Worm (Caenorhabditis elegans): ENCODE measurements around the gene C56E6.4.

The C56E6.4 gene

DNA sequence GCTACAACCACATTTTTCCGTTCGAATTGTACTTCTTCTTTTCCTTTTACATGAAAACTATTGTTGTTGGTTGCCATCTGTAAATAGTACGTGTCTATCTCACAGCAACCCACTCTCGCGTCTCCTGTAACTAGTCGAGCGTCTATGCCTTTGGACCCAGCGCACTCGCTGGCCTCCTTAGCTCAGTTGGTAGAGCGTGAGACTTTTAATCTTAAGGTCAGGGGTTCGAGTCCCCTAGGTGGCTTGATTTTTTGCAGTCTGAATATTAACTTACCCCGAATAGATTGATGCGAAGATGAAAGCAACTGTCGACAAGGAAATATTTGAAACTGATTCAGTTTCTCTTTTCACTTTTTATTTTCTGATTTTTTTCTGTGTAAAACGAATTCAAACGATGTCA lies 36.5 kb upstream of the C56E6.4 start, which contains the start of gene mpz-3 (continued):
- TF ChIP-seq fkh-10 (GFP tag; optimal IDR thresholded peaks at IDR 0.05) (no peak), unc-62 (GFP tag; optimal IDR thresholded peaks at IDR 0.05) (no peak), egl-5 (tag; optimal IDR thresholded peaks at IDR 0.05) (no peak), elt-1 (tag; optimal IDR thresholded peaks at IDR 0.05) (no peak), nhr-11 (tag; optimal IDR thresholded peaks at IDR 0.05) (no peak), elt-3 (tag; optimal IDR thresholded peaks at IDR 0.05) (no peak), lin-15B (tag; optimal IDR thresholded peaks at IDR 0.05) (no peak), jun-1 (tag; optimal IDR thresholded peaks at IDR 0.05) (no peak), ceh-28 (tag; optimal IDR thresholded peaks at IDR 0.05) (no peak), nhr-23 (tag; optimal IDR thresholded peaks at IDR 0.05) (no peak), ZK546.5 (tag; optimal IDR thresholded peaks at IDR 0.05) (no peak), pha-4 (tag; optimal IDR thresholded peaks at IDR 0.05) (peak; percentile 56), egl-27 (tag; optimal IDR thresholded peaks at IDR 0.05) (no peak)

DNA sequence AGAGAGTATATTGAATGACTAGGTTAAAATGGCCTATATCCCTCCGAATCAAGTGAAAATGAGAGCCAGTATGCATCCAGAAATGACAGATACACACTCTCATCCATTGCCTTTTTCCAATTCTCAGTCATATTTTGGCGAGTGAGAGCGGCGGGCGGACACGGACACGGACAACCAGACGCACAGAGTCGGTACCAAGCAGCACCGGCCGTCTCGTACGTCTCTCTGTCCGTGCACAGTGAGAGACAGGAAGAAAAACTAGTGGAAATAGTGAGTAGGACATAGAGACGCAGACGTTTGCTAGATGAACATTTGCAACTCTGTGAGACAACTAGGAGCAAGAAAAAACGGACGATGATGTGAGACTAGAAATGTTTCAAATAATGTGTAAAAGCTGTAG lies 34.7 kb upstream of the C56E6.4 start:
- TF ChIP-seq lin-39 (tag; optimal IDR thresholded peaks at IDR 0.05) = peak; percentile 70
- TF ChIP-seq nfya-1 (tag; optimal IDR thresholded peaks at IDR 0.05; ENCODE audit: insufficient read depth) = peak; percentile 55
- TF ChIP-seq elt-2 (tag; optimal IDR thresholded peaks at IDR 0.05) = peak; percentile 3
- no peak for TF ChIP-seq egl-27 (tag; optimal IDR thresholded peaks at IDR 0.05)
- TF ChIP-seq ceh-28 (tag; optimal IDR thresholded peaks at IDR 0.05) = peak; percentile 21
- peak; percentile 16 for TF ChIP-seq lin-15B (tag; optimal IDR thresholded peaks at IDR 0.05)
- TF ChIP-seq hmg-11 (tag; optimal IDR thresholded peaks at IDR 0.05) = peak; percentile 55
- peak; percentile 67 for TF ChIP-seq snpc-4 (tag; optimal IDR thresholded peaks at IDR 0.05)
- no peak for TF ChIP-seq daf-12 (tag; optimal IDR thresholded peaks at IDR 0.05)

DNA sequence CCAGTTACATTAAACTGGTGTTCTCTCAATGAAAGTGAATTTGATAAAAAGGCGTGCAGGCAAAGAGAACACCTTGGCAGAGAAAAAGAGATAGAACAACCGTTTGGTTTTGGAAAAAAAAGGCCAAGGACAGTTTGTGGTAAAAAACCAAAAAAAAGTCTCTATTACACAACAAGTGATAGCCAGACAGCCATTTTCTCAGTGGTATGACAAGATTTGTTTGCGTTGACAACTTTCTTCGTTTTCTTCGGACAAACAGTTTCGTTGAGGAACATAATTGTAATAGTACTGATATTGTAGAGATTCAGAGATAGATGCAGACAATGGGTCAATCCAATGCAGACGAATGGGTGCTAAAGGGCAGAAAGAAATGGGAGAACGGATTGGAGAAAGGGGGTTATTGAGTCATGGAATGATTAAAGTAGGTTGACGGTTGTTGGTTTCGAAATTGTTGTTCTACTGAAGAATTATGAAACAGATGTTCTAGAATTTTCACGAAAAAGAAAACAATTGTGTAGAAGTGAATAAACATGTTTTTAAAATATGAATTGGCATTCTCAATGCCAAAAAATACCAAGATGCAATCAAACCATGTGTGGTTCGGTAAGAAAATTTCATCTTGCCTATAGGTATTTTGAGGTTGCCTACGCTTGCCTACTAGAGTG lies 33.8 kb upstream of the C56E6.4 start:
- TF ChIP-seq jun-1 (tag; optimal IDR thresholded peaks at IDR 0.05) = peak; percentile 5
- TF ChIP-seq nhr-23 (tag; optimal IDR thresholded peaks at IDR 0.05) = peak; percentile 64
- TF ChIP-seq nhr-43 (tag; optimal IDR thresholded peaks at IDR 0.05; ENCODE audit: poor library complexity, severe bottlenecking) = peak; percentile 32
- TF ChIP-seq nhr-25 (tag; optimal IDR thresholded peaks at IDR 0.05) = peak; percentile 85
- TF ChIP-seq egl-5 (tag; optimal IDR thresholded peaks at IDR 0.05) = peak; percentile 68
- peak; percentile 46 for TF ChIP-seq ama-1 (optimal IDR thresholded peaks at IDR 0.05)
- TF ChIP-seq elt-3 (tag; optimal IDR thresholded peaks at IDR 0.05) = peak in 1 of 3 experiments; percentile 45
- no peak for TF ChIP-seq mdl-1 (tag; optimal IDR thresholded peaks at IDR 0.05)
- TF ChIP-seq tbx-2 (tag; optimal IDR thresholded peaks at IDR 0.05) = no peak
- no peak for TF ChIP-seq R02D3.7 (tag; optimal IDR thresholded peaks at IDR 0.05)
- peak; percentile 63 for TF ChIP-seq pha-4 (tag; optimal IDR thresholded peaks at IDR 0.05)

DNA sequence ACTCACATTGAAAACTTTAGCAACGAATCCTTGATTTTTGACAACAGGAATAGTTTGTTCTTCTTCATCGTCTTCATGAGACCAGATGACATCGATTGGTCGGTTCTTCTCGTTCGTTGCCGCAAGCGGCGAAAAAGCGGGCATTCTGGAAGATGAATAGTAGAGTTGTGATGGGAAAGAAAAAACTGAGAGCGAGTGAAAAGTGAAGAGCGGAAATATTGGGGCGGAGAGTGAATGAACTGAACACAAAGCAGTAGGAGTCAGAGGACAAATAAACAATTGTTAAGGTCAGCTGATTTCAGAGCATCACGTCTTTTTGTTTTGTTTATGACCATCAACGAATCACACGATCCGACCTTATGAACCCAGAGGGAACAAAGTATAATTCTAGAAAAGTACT lies 32.8 kb upstream of the C56E6.4 start, which contains the start of gene F18C5.10:
F18C5.10 (minus strand) TSS at position 145 of the 400 bp plus-strand sequence.
- TF ChIP-seq nhr-28 (tag; optimal IDR thresholded peaks at IDR 0.05) (no peak), ama-1 (optimal IDR thresholded peaks at IDR 0.05) (peak; percentile 12), egl-5 (tag; optimal IDR thresholded peaks at IDR 0.05) (peak; percentile 38), pha-4 (tag; optimal IDR thresholded peaks at IDR 0.05) (peak; percentile 28), ceh-28 (tag; optimal IDR thresholded peaks at IDR 0.05) (no peak), lin-39 (tag; optimal IDR thresholded peaks at IDR 0.05) (peak; percentile 6)

DNA sequence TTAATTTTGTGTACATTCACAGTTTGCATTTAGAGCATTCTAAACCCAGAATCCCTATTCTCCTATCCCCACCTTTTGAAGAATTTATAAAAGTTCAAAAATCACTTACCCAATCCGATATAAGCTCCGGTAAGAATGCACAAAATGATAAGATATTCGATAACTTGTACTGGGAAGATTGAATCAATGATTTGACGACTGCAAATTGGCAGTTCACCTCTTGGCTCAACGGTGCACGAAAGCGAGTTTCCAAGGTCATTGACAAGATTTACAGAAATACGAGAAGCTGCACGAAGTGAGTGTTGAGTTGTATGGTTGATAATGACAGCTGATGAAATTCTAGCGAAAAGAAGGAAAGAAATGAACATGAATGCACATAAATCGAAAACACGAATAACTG lies 31.8 kb upstream of the C56E6.4 start:
- TF ChIP-seq ceh-16 (tag; optimal IDR thresholded peaks at IDR 0.05) (no peak), ztf-11 (tag; optimal IDR thresholded peaks at IDR 0.05) (no peak), lin-15B (tag; optimal IDR thresholded peaks at IDR 0.05) (no peak), lsy-12 (tag; optimal IDR thresholded peaks at IDR 0.05) (no peak), jun-1 (tag; optimal IDR thresholded peaks at IDR 0.05) (no peak), elt-1 (tag; optimal IDR thresholded peaks at IDR 0.05) (no peak), ama-1 (optimal IDR thresholded peaks at IDR 0.05) (no peak), tbx-2 (tag; optimal IDR thresholded peaks at IDR 0.05) (no peak), unc-62 (GFP tag; optimal IDR thresholded peaks at IDR 0.05) (no peak), nhr-28 (tag; optimal IDR thresholded peaks at IDR 0.05) (no peak), nhr-77 (tag; optimal IDR thresholded peaks at IDR 0.05) (no peak), fkh-2 (tag; optimal IDR thresholded peaks at IDR 0.05) (no peak), eor-1 (tag; optimal IDR thresholded peaks at IDR 0.05) (no peak), fos-1 (tag; optimal IDR thresholded peaks at IDR 0.05) (no peak)
